Worm (Caenorhabditis elegans): ENCODE measurements around the gene adk-1.
"Not testable (repeated sequence)": the region's sequence is repeated elsewhere in the genome, so short reads cannot be mapped to it uniquely, and the experiment has no call there.

The adk-1 gene

DNA sequence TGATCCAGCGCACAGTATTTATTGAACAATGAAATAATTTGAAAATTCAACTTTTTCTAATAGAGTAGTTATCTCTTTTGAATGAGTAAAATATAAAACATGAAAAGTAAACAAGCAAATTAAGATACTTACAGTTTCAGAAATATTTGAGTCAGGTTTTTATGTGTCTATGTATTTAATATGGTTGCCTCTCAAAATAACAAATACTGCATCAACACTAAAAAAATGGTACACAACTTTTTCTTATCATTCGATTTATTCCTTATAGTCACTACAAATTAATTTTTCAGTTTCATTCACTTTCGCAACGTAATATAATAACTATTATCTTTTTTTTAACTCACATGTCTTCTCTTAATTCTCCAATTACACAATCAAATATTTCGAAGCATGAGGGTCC, 36.8 kb upstream of the adk-1 start:
- TF ChIP-seq daf-16 (GFP tag; optimal IDR thresholded peaks at IDR 0.05) (no peak), daf-16 (tag; optimal IDR thresholded peaks at IDR 0.05) (peak; percentile 85), nhr-42 (GFP tag; IDR thresholded peaks at IDR 0.05) (no peak), nhr-77 (tag; optimal IDR thresholded peaks at IDR 0.05) (peak; percentile 12), arid-1 (GFP tag; conservative IDR thresholded peaks at IDR 0.05) (no peak), php-3 (GFP tag; IDR thresholded peaks at IDR 0.05) (0 out of 2 replicates have a peak, but pooled peaks have one; percentile 18), nhr-28 (tag; optimal IDR thresholded peaks at IDR 0.05) (peak; percentile 74), dve-1 (tag; optimal IDR thresholded peaks at IDR 0.05; ENCODE audit: insufficient read depth) (peak; percentile 46)

DNA sequence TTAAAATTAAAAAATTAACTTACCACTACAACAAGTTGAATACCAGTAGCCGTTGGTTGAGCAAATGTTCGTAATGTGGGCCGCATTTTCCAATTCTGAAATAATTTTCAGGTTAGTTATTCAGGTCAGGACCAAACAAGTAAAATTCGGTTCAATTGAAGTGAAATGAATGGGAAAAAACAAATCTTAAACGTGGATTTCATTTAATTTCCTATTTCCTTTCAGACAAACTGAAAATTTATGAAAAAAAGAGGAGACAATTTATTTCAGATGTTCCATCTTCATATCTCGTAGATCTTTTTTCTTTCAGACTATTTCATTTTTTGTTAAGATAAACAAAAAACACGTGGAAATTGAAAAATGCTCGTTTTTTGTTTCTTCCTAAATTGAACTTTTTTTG, 30.7 kb upstream of the adk-1 start, which contains the start of gene C05C12.6:
Gene C05C12.6 (minus strand): TSS at position 101 of the 400 bp plus-strand sequence.
- TF ChIP-seq nhr-237 (tag; optimal IDR thresholded peaks at IDR 0.05), result no peak
- no peak for TF ChIP-seq dve-1 (tag; optimal IDR thresholded peaks at IDR 0.05; ENCODE audit: insufficient read depth)

DNA sequence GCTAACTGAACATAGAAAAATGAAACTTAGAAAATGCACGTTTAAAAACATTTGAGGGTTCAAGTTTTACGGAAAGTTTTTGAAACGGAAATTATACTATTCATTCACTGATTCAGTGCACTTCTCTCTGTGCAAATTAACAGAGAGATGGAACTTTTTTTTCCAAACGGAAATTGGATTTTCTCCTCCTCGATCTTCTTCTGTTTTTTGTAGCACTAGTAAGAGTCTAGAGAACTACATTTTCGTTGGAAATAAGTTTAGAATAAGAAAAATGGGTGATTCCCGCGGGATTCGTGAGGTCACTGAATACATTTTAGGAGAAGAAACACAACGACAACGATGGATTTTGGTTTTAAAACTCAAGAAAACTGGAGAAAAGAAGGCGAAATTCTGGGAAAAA, 25.1 kb upstream of the adk-1 start:
- TF ChIP-seq sdz-12 (GFP tag; optimal IDR thresholded peaks at IDR 0.05) (no peak), ces-1 (GFP tag; optimal IDR thresholded peaks at IDR 0.05) (peak; percentile 70), Y75B8A.6 (GFP tag; IDR thresholded peaks at IDR 0.05) (no peak), fkh-10 (GFP tag; optimal IDR thresholded peaks at IDR 0.05) (peak; percentile 57), ceh-82 (tag; optimal IDR thresholded peaks at IDR 0.05) (no peak)

DNA sequence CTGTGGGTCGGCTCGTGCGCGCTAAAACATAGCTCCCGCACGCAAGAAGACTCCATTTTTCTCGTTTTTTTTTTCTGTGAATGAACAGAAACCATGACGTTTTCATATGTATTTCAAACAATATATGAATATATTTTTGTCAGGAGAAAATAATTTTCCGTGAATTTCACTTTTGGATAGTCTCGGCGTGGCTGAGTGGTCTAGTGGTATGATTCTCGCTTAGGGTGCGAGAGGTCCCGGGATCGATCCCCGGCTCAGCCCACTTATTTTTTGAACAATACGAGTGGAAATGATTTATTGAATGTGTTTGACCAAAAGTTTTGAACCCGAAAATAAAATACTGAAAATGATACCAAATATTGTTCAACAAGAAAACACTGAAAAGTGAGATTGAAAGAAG, 20.7 kb upstream of the adk-1 start:
- TF ChIP-seq Y75B8A.6 (GFP tag; IDR thresholded peaks at IDR 0.05) (no peak), madf-9 (GFP tag; conservative IDR thresholded peaks at IDR 0.05) (no peak), ZK337.2 (GFP tag; IDR thresholded peaks at IDR 0.05) (no peak), lin-1 (GFP tag; IDR thresholded peaks at IDR 0.05) (no peak), lim-7 (GFP tag; IDR thresholded peaks at IDR 0.05) (no peak)

DNA sequence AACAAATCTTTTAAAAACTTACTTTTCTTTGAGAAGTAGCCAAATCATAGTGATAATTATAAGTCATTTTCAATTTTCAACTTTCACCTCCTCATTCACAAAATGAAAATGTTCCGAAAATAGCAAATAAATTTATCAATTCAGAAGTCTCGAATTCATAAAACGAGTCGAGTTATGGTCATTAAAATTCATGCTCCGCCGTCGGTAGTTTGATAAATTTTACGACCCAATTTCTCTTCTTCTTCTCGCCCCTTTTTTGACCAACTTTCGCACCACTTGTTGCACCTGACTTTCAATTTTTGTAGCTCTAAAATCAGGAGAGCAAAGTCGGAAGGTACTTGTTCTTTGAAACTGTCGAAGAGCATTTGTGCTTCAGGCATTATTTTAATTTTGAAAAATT, 19.4 kb upstream of the adk-1 start, which contains the start of gene best-7:
Gene best-7 (minus strand): TSS at position 239 of the 400 bp plus-strand sequence.
- TF ChIP-seq php-3 (GFP tag; IDR thresholded peaks at IDR 0.05), result peak; percentile 79
- TF ChIP-seq dve-1 (tag; optimal IDR thresholded peaks at IDR 0.05; ENCODE audit: insufficient read depth), result peak; percentile 5
- TF ChIP-seq spr-3 (GFP tag; optimal IDR thresholded peaks at IDR 0.05), result no peak
- peak; percentile 35 for TF ChIP-seq nhr-28 (tag; optimal IDR thresholded peaks at IDR 0.05)

DNA sequence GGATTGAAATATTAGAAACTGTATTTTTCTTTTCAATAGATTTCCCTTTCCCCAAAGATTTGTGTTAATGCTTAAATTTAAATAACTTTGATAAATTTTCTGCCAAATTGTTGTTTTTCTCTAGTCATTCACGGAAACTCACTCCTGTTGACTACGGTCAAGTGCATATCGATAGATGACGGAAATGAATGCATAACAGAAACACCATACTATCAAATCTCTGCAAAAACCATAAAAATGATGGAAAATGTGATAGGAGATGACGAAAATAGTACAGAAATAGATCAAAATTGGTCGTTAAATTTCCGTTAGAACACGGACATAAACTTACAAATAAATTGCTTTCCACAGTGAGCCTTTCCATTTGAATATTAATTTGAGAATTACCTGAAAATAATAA, 18.4 kb upstream of the adk-1 start:
- no peak for TF ChIP-seq zfp-2 (tag; optimal IDR thresholded peaks at IDR 0.05)
- no peak for TF ChIP-seq daf-16 (GFP tag; optimal IDR thresholded peaks at IDR 0.05)
- TF ChIP-seq daf-16 (tag; optimal IDR thresholded peaks at IDR 0.05), result peak; percentile 56
- TF ChIP-seq php-3 (GFP tag; IDR thresholded peaks at IDR 0.05), result peak; percentile 80; the same call in 1 of the 2 replicates
- TF ChIP-seq lin-1 (GFP tag; IDR thresholded peaks at IDR 0.05), result no peak

DNA sequence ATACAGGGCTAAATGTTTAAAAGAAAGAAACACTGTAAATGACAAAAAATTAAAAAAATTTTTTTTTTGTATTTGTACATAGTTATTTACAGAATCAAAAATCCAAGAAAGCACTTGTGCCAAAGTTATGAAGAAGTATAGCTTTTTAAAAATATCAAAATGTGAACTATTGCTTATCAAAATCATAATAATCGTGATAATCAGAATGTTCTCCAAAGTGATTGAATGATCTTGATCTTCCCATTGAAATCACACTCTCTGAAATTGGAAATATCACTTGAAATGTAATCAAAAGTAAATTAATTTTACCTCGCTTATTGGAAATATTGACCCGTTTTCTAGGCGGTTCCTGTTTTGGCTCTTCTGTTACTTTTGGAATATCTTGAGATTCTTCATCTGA, 15.9 kb upstream of the adk-1 start:
- no peak for TF ChIP-seq nhr-102 (tag; optimal IDR thresholded peaks at IDR 0.05)
- TF ChIP-seq mep-1 (tag; optimal IDR thresholded peaks at IDR 0.05), result peak; percentile 55
- peak; percentile 15 for TF ChIP-seq aha-1 (tag)

DNA sequence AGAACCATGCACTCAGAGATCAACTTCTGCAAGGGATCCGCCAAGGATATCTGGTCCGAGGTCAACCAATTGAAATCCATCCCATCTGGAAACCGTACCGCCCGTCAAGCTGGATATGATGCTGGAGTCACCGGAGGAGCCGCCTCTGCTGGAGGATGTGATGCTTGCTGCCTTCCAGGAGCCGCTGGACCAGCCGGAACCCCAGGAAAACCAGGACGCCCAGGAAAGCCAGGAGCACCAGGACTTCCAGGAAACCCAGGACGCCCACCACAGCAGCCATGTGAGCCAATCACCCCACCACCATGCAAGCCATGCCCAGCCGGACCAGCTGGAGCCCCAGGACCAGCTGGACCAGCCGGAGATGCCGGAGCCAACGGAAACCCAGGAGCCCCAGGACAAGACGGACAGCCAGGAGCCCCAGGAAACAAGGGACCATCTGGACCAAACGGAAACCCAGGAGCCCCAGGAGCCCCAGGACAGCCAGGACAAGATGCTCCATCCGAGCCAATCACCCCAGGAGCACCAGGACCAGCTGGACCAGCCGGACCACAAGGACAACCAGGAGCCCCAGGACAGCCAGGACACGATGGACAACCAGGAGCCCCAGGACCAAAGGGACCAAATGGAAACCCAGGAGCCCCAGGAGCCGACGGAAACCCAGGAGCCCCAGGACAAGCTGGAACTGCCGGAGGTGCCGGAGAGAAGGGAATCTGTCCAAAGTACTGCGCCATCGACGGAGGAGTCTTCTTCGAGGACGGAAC, 15.3 kb upstream of the adk-1 start:
- peak; percentile 31; the same call in 1 of the 2 replicates for TF ChIP-seq snpc-1.2 (GFP tag; IDR thresholded peaks at IDR 0.05)
- TF ChIP-seq T26A8.4 (GFP tag; IDR thresholded peaks at IDR 0.05), result peak; percentile 61; the same call in 1 of the 2 replicates
- peak in 1 of 2 experiments; percentile 92; a peak in 2 of 4 replicates for TF ChIP-seq madf-5 (GFP tag; IDR thresholded peaks at IDR 0.05)
- peak; percentile 66; the same call in 1 of the 2 replicates for TF ChIP-seq egl-43 (GFP tag; IDR thresholded peaks at IDR 0.05)
- TF ChIP-seq pha-4 (GFP tag; IDR thresholded peaks at IDR 0.05), result peak; percentile 22; the same call in 1 of the 2 replicates
- not testable (repeated sequence) for TF ChIP-seq pha-4 (tag; optimal IDR thresholded peaks at IDR 0.05)
- peak; percentile 99 for TF ChIP-seq set-16 (GFP tag; IDR thresholded peaks at IDR 0.05)
- peak; percentile 7 for TF ChIP-seq hlh-11 (tag; optimal IDR thresholded peaks at IDR 0.05)
